Fruit fly (Drosophila melanogaster) whole organism, embryonic: ENCODE results near the gene Wwox.

Experiments
- B-H2 ChIP-seq: fragments of 200-800 bp; sonication (Bioruptor generic); optimal IDR thresholded peaks from 2 replicates; lab custom pipeline; 2018; ENCODE audit warnings: missing biosample characterization, mild to moderate bottlenecking, missing genetic modification characterization
- CG10366 ChIP-seq: fragments of 200-800 bp; sonication (Bioruptor generic); IDR thresholded peaks from 2 replicates; pipeline ENCODE4 v1.3.6; 2022; ENCODE audit warnings: missing biosample characterization, missing genetic modification characterization
- CG10431 ChIP-seq: fragments of 200-800 bp; sonication (Bioruptor generic); optimal IDR thresholded peaks from 3 replicates; lab custom pipeline; 2018; ENCODE audit warnings: missing biosample characterization, mild to moderate bottlenecking, missing genetic modification characterization
- CG10654 ChIP-seq: fragments of 200-800 bp; sonication (Bioruptor generic); optimal IDR thresholded peaks from 2 replicates; lab custom pipeline; 2016; ENCODE audit warnings: missing biosample characterization, missing genetic modification characterization
- CG11723 ChIP-seq: fragments of 200-800 bp; sonication (Bioruptor generic); optimal IDR thresholded peaks from 2 replicates; lab custom pipeline; 2017; ENCODE audit warnings: missing biosample characterization, mild to moderate bottlenecking, missing genetic modification characterization
- CG12391 ChIP-seq: fragments of 200-800 bp; sonication (Bioruptor generic); optimal IDR thresholded peaks from 3 replicates; lab custom pipeline; 2018; ENCODE audit warnings: missing biosample characterization, mild to moderate bottlenecking, missing genetic modification characterization, moderate library complexity
- CG12659 ChIP-seq: fragments of 200-800 bp; sonication (Bioruptor generic); optimal IDR thresholded peaks from 3 replicates; lab custom pipeline; 2017; ENCODE audit warnings: mild to moderate bottlenecking, missing biosample characterization, missing genetic modification reagents, missing genetic modification characterization
- CG13123 ChIP-seq: fragments of 200-800 bp; sonication (Bioruptor generic); optimal IDR thresholded peaks from 2 replicates; lab custom pipeline; 2016; ENCODE audit warnings: missing biosample characterization, missing genetic modification characterization
- CG14965 ChIP-seq: fragments of 200-800 bp; sonication (Bioruptor generic); optimal IDR thresholded peaks from 2 replicates; lab custom pipeline; 2016; ENCODE audit warnings: missing biosample characterization, missing genetic modification characterization, borderline replicate concordance
- CG15073 ChIP-seq: fragments of 200-800 bp; sonication (Bioruptor generic); optimal IDR thresholded peaks from 2 replicates; lab custom pipeline; 2016; ENCODE audit warnings: missing biosample characterization, missing genetic modification characterization
- CG18476 ChIP-seq: fragments of 200-800 bp; sonication (Bioruptor generic); optimal IDR thresholded peaks from 2 replicates; lab custom pipeline; 2016; ENCODE audit warnings: missing biosample characterization, mild to moderate bottlenecking, missing genetic modification characterization
- CG2199 ChIP-seq: fragments of 200-800 bp; sonication (Bioruptor generic); IDR thresholded peaks from 3 replicates; pipeline ENCODE4 v1.3.6; 2022; ENCODE audit warnings: missing biosample characterization, missing genetic modification characterization
- CG2678 ChIP-seq: fragments of 200-800 bp; sonication (Bioruptor generic); optimal IDR thresholded peaks from 3 replicates; lab custom pipeline; 2019; ENCODE audit warnings: missing biosample characterization, mild to moderate bottlenecking, missing genetic modification characterization, moderate library complexity
- CG31365 ChIP-seq: fragments of 200-800 bp; sonication (Bioruptor generic); optimal IDR thresholded peaks from 2 replicates; lab custom pipeline; 2018; ENCODE audit warnings: missing biosample characterization, mild to moderate bottlenecking, missing genetic modification characterization
- CG3281 ChIP-seq: fragments of 200-800 bp; sonication (Bioruptor generic); optimal IDR thresholded peaks from 3 replicates; lab custom pipeline; 2017; ENCODE audit warnings: missing biosample characterization, mild to moderate bottlenecking, missing genetic modification characterization
- CG42726 ChIP-seq: fragments of 200-800 bp; sonication (Bioruptor generic); IDR thresholded peaks from 2 replicates; pipeline ENCODE4 v1.3.6; 2022; ENCODE audit warnings: missing biosample characterization, missing genetic modification characterization; ENCODE audit not compliant: partially characterized antibody
- CG5180 ChIP-seq: fragments of 200-800 bp; sonication (Bioruptor generic); optimal IDR thresholded peaks from 3 replicates; lab custom pipeline; 2017; ENCODE audit warnings: missing biosample characterization, missing genetic modification characterization, mild to moderate bottlenecking, moderate library complexity, missing genetic modification reagents
- CG6272 ChIP-seq: fragments of 200-800 bp; sonication (Bioruptor generic); IDR thresholded peaks from 2 replicates; pipeline ENCODE4 v1.3.6; 2022; ENCODE audit warnings: missing biosample characterization, missing genetic modification characterization
- CG7556 ChIP-seq: fragments of 200-800 bp; sonication (Bioruptor generic); optimal IDR thresholded peaks from 2 replicates; lab custom pipeline; 2017; ENCODE audit warnings: missing biosample characterization, mild to moderate bottlenecking, missing genetic modification characterization
- CG8290 ChIP-seq, 3 experiments: fragments of 200-800 bp; sonication (Bioruptor generic); optimal IDR thresholded peaks; 2 replicates each; lab custom pipeline; 2016 to 2019; ENCODE audit warnings: missing biosample characterization in 3 of 3, missing genetic modification characterization in 3 of 3, mild to moderate bottlenecking in 2 of 3, moderate library complexity in 1 of 3
- CG8944 ChIP-seq: fragments of 200-800 bp; sonication (Bioruptor generic); optimal IDR thresholded peaks from 3 replicates; lab custom pipeline; 2016; ENCODE audit warnings: missing biosample characterization, missing genetic modification characterization
- CG9727 ChIP-seq: fragments of 200-800 bp; sonication (Bioruptor generic); optimal IDR thresholded peaks from 3 replicates; lab custom pipeline; 2017; ENCODE audit warnings: missing biosample characterization, mild to moderate bottlenecking, missing genetic modification characterization
- Doc3 ChIP-seq: fragments of 200-800 bp; sonication (Bioruptor generic); IDR thresholded peaks from 3 replicates; pipeline ENCODE4 v1.3.6; 2022; ENCODE audit warnings: missing biosample characterization, missing genetic modification characterization; ENCODE audit not compliant: partially characterized antibody
- HLH54F ChIP-seq: fragments of 200-800 bp; sonication (Bioruptor generic); optimal IDR thresholded peaks from 3 replicates; lab custom pipeline; 2016; ENCODE audit warnings: missing biosample characterization, missing genetic modification characterization
- Hey ChIP-seq: fragments of 200-800 bp; sonication (Bioruptor generic); optimal IDR thresholded peaks from 3 replicates; lab custom pipeline; 2018; ENCODE audit warnings: missing biosample characterization, mild to moderate bottlenecking, missing genetic modification characterization
- Kr ChIP-seq: fragments of 200-800 bp; sonication (Bioruptor generic); optimal IDR thresholded peaks from 2 replicates; lab custom pipeline; 2017; ENCODE audit warnings: missing biosample characterization, mild to moderate bottlenecking, missing genetic modification characterization
- Lhr ChIP-seq: fragments of 200-800 bp; sonication (Bioruptor generic); optimal IDR thresholded peaks from 3 replicates; lab custom pipeline; 2017; ENCODE audit warnings: mild to moderate bottlenecking, missing biosample characterization, missing genetic modification reagents, missing genetic modification characterization
- Mes4 ChIP-seq: fragments of 200-800 bp; sonication (Bioruptor generic); optimal IDR thresholded peaks from 2 replicates; lab custom pipeline; 2016; ENCODE audit warnings: missing biosample characterization, missing genetic modification characterization
- Nf-YC ChIP-seq: fragments of 200-800 bp; optimal IDR thresholded peaks from 3 replicates; lab custom pipeline; 2019; ENCODE audit warnings: missing biosample characterization, mild to moderate bottlenecking, missing genetic modification characterization, moderate library complexity
- Ptx1 ChIP-seq: fragments of 200-800 bp; sonication (Bioruptor generic); IDR thresholded peaks from 2 replicates; pipeline ENCODE4 v1.3.6; 2022; ENCODE audit warnings: missing biosample characterization, missing genetic modification characterization
- Ravus ChIP-seq: fragments of 200-800 bp; sonication (Bioruptor generic); IDR thresholded peaks from 2 replicates; pipeline ENCODE4 v1.3.6; 2022; ENCODE audit warnings: missing biosample characterization, missing genetic modification characterization
- Rfx ChIP-seq: fragments of 200-800 bp; sonication (Bioruptor generic); IDR thresholded peaks from 2 replicates; pipeline ENCODE4 v1.3.6; 2022; ENCODE audit warnings: missing biosample characterization, missing genetic modification characterization
- Vsx1 ChIP-seq: fragments of 200-800 bp; sonication (Bioruptor generic); optimal IDR thresholded peaks from 2 replicates; lab custom pipeline; 2017; ENCODE audit warnings: missing biosample characterization, mild to moderate bottlenecking, missing genetic modification characterization, missing genetic modification reagents
- abd-A ChIP-seq: fragments of 200-800 bp; sonication (Bioruptor generic); optimal IDR thresholded peaks from 3 replicates; lab custom pipeline; 2019; ENCODE audit warnings: missing biosample characterization, mild to moderate bottlenecking, missing genetic modification characterization, moderate library complexity
- cato ChIP-seq: fragments of 200-800 bp; sonication (Bioruptor generic); optimal IDR thresholded peaks from 2 replicates; lab custom pipeline; 2016; ENCODE audit warnings: missing biosample characterization, missing genetic modification characterization, borderline replicate concordance
- corto ChIP-seq: fragments of 200-800 bp; sonication (Bioruptor generic); optimal IDR thresholded peaks from 2 replicates; lab custom pipeline; 2016; ENCODE audit warnings: missing biosample characterization, mild to moderate bottlenecking, missing genetic modification characterization, moderate library complexity
- exex ChIP-seq: fragments of 200-800 bp; sonication (Bioruptor generic); optimal IDR thresholded peaks from 4 replicates; lab custom pipeline; 2018; ENCODE audit warnings: missing biosample characterization, mild to moderate bottlenecking, missing genetic modification characterization, moderate library complexity
- gce ChIP-seq: fragments of 200-800 bp; sonication (Bioruptor generic); IDR thresholded peaks from 3 replicates; pipeline ENCODE4 v1.3.6; 2022; ENCODE audit warnings: missing biosample characterization, missing genetic modification characterization
- insv ChIP-seq, 2 experiments: fragments of 200-800 bp; sonication (Bioruptor generic); optimal IDR thresholded peaks; 3 replicates each; lab custom pipeline; 2016 to 2018; ENCODE audit warnings: missing biosample characterization in 2 of 2, missing genetic modification characterization in 2 of 2
- ken ChIP-seq: fragments of 200-800 bp; sonication (Bioruptor generic); IDR thresholded peaks from 3 replicates; pipeline ENCODE4 v1.3.6; 2022; ENCODE audit warnings: missing biosample characterization, missing genetic modification characterization
- p53 ChIP-seq: fragments of 200-800 bp; sonication (Bioruptor generic); optimal IDR thresholded peaks from 2 replicates; lab custom pipeline; 2016; ENCODE audit warnings: missing biosample characterization, missing genetic modification characterization
- phol ChIP-seq: fragments of 200-800 bp; sonication (Bioruptor generic); optimal IDR thresholded peaks from 3 replicates; lab custom pipeline; 2018; ENCODE audit warnings: missing biosample characterization, mild to moderate bottlenecking, missing genetic modification characterization, moderate library complexity
- pita ChIP-seq: fragments of 200-800 bp; sonication (Bioruptor generic); optimal IDR thresholded peaks from 2 replicates; lab custom pipeline; 2017; ENCODE audit warnings: missing biosample characterization, mild to moderate bottlenecking, missing genetic modification characterization
- pum ChIP-seq: fragments of 200-800 bp; sonication (Bioruptor generic); optimal IDR thresholded peaks from 2 replicates; lab custom pipeline; 2016; ENCODE audit warnings: missing biosample characterization, missing genetic modification characterization
- pzg ChIP-seq: fragments of 200-800 bp; sonication (Bioruptor generic); optimal IDR thresholded peaks from 3 replicates; lab custom pipeline; 2018; ENCODE audit warnings: missing biosample characterization, mild to moderate bottlenecking, missing genetic modification characterization, moderate library complexity
- slbo ChIP-seq: fragments of 200-800 bp; sonication (Bioruptor generic); IDR thresholded peaks from 2 replicates; pipeline ENCODE4 v1.3.6; 2022; ENCODE audit warnings: missing biosample characterization, missing genetic modification characterization
- slp2 ChIP-seq: fragments of 200-800 bp; sonication (Bioruptor generic); optimal IDR thresholded peaks from 2 replicates; lab custom pipeline; 2016; ENCODE audit warnings: missing biosample characterization, missing genetic modification characterization
- sqz ChIP-seq: fragments of 200-800 bp; sonication (Bioruptor generic); optimal IDR thresholded peaks from 3 replicates; lab custom pipeline; 2018; ENCODE audit warnings: missing biosample characterization, mild to moderate bottlenecking, missing genetic modification characterization
- sug ChIP-seq: fragments of 200-800 bp; optimal IDR thresholded peaks from 2 replicates; lab custom pipeline; 2019; ENCODE audit warnings: missing biosample characterization, mild to moderate bottlenecking, missing genetic modification characterization, moderate library complexity
- unc-4 ChIP-seq: fragments of 200-800 bp; sonication (Bioruptor generic); IDR thresholded peaks from 2 replicates; pipeline ENCODE4 v1.3.6; 2022; ENCODE audit warnings: missing biosample characterization, missing genetic modification characterization; ENCODE audit not compliant: partially characterized antibody

Wwox gene

DNA sequence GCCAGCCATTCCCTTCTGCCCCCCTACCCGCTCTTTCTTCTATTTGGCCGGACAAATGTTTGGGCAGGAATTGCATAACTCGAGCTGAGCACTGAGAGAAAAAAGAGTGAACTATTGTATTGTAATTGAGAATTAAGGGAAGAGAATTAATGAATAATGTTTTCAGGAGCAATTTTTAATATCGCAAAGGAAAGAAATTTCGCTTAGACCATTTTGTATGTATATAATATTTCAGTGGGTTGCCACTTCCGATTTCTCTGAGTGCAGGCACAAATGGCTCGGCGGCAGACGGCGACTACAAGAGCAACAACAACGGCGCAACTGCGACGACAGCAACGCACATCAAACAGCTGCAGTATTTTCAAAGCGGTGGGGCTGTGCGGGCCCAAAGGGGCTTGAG is 39.5 kb downstream of the Wwox start (continued):
- TF ChIP-seq CG31365 (tag; lab: Kevin White, UChicago) (no peak), CG11723 (GFP tag; lab: Kevin White, UChicago) (peak; percentile 61), Mes4 (peak; percentile 73), CG5180 (GFP tag; lab: Kevin White, UChicago) (peak; percentile 58), Nf-YC (tag; lab: Kevin White, UChicago) (peak; percentile 13), CG6272 (peak; percentile 53; the same call in 1 of the 2 replicates), pzg (no peak), sug (peak; percentile 4), Lhr (GFP tag; lab: Kevin White, UChicago) (peak; percentile 41), CG2199 (no peak), HLH54F (GFP tag; lab: Kevin White, UChicago) (peak; percentile 56), Ptx1 (GFP tag; lab: Robert Waterston, UW) (peak; percentile 84), CG13123 (GFP tag; lab: Kevin White, UChicago) (peak; percentile 41), pita (GFP tag; lab: Kevin White, UChicago) (no peak), pum (peak; percentile 73), CG8290 (GFP tag; optimal IDR thresholded peaks at IDR 0.05; lab: Kevin White, UChicago) (no peak), CG8290 (tag; optimal IDR thresholded peaks at IDR 0.05; lab: Kevin White, UChicago) (peak in 1 of 2 experiments; percentile 69), CG12659 (GFP tag; lab: Kevin White, UChicago) (peak; percentile 59), CG10431 (GFP tag; lab: Kevin White, UChicago) (no peak), slp2 (GFP tag; lab: Kevin White, UChicago) (peak; percentile 69), insv (GFP tag; optimal IDR thresholded peaks at IDR 0.05; lab: Kevin White, UChicago) (no peak), ken (GFP tag; lab: Robert Waterston, UW) (peak; percentile 74), CG9727 (peak; percentile 48), slbo (GFP tag; lab: Robert Waterston, UW) (peak; percentile 81), cato (GFP tag; lab: Kevin White, UChicago) (peak; percentile 75), CG18476 (GFP tag; lab: Kevin White, UChicago) (peak; percentile 9), CG10654 (GFP tag; lab: Kevin White, UChicago) (peak; percentile 56), CG2678 (tag; lab: Kevin White, UChicago) (peak; percentile 64), p53 (GFP tag; lab: Kevin White, UChicago) (peak; percentile 8), Ravus (peak; percentile 53), CG42726 (no peak), CG15073 (GFP tag; lab: Kevin White, UChicago) (no peak), unc-4 (GFP tag; lab: Robert Waterston, UW) (no peak), CG14965 (GFP tag; lab: Kevin White, UChicago) (no peak), abd-A (tag; lab: Kevin White, UChicago) (no peak), corto (GFP tag; lab: Kevin White, UChicago) (no peak), CG10366 (peak; percentile 83), phol (tag; lab: Kevin White, UChicago) (peak; percentile 69), CG12391 (tag; lab: Kevin White, UChicago) (peak; percentile 78), Vsx1 (GFP tag; lab: Kevin White, UChicago) (peak; percentile 20), sqz (GFP tag; lab: Kevin White, UChicago) (no peak), gce (GFP tag; lab: Robert Waterston, UW) (peak; percentile 73; the same call in 2 of the 3 replicates), Doc3 (GFP tag; lab: Robert Waterston, UW) (no peak), CG3281 (GFP tag; lab: Kevin White, UChicago) (peak; percentile 53), Rfx (peak; percentile 71), B-H2 (GFP tag; lab: Kevin White, UChicago) (no peak), CG8944 (GFP tag; lab: Kevin White, UChicago) (peak; percentile 70), Kr (no peak), Hey (tag; lab: Kevin White, UChicago) (no peak), CG7556 (peak; percentile 72), exex (tag; lab: Kevin White, UChicago) (no peak)
